Worm (Caenorhabditis elegans) whole organism, L3 larva: ENCODE measurements around the gene T05C12.9.

Experiments
- R02D3.7 ChIP-seq: fragments of 150-350 bp; optimal IDR thresholded peaks from 2 replicates; lab custom pipeline; 2014; ENCODE audit warnings: missing biosample characterization, missing genetic modification characterization
- ama-1 ChIP-seq: fragments of 150-350 bp; optimal IDR thresholded peaks from 2 replicates; lab custom pipeline; 2018
- ceh-16 ChIP-seq: sonication (generic microtip); optimal IDR thresholded peaks from 2 replicates; lab custom pipeline; 2017; ENCODE audit warnings: missing biosample characterization, missing genetic modification characterization
- ceh-28 ChIP-seq: fragments of 150-350 bp; optimal IDR thresholded peaks from 2 replicates; lab custom pipeline; 2014; ENCODE audit warnings: missing biosample characterization, missing genetic modification reagents, missing genetic modification characterization
- ceh-82 ChIP-seq: fragments of 150-350 bp; optimal IDR thresholded peaks from 2 replicates; lab custom pipeline; 2014; ENCODE audit warnings: missing biosample characterization, missing genetic modification characterization
- ceh-9 ChIP-seq: sonication (generic microtip); optimal IDR thresholded peaks from 2 replicates; lab custom pipeline; 2018; ENCODE audit warnings: missing biosample characterization, missing genetic modification characterization
- daf-12 ChIP-seq: fragments of 150-350 bp; optimal IDR thresholded peaks from 2 replicates; lab custom pipeline; 2014; ENCODE audit warnings: missing biosample characterization, missing genetic modification reagents, missing genetic modification characterization
- egl-27 ChIP-seq: sonication (generic microtip); optimal IDR thresholded peaks from 4 replicates; lab custom pipeline; 2017; ENCODE audit warnings: missing biosample characterization, missing genetic modification reagents, missing genetic modification characterization
- egl-5 ChIP-seq: fragments of 150-350 bp; optimal IDR thresholded peaks from 2 replicates; lab custom pipeline; 2017; ENCODE audit warnings: missing biosample characterization, missing genetic modification reagents, missing genetic modification characterization, inconsistent platforms
- elt-1 ChIP-seq: fragments of 150-350 bp; optimal IDR thresholded peaks from 2 replicates; lab custom pipeline; 2014; ENCODE audit warnings: missing biosample characterization, missing genetic modification characterization
- elt-2 ChIP-seq: sonication (generic microtip); optimal IDR thresholded peaks from 2 replicates; lab custom pipeline; 2016; ENCODE audit warnings: missing genetic modification reagents, mild to moderate bottlenecking, missing genetic modification characterization, missing compliant biosample characterization
- elt-3 ChIP-seq, 3 experiments: fragments of 150-350 bp in 1 of 3; sonication (generic microtip) in 2 of 3; optimal IDR thresholded peaks; 2 replicates in 2 of 3; 4 replicates in 1 of 3; lab custom pipeline; 2014 to 2017; ENCODE audit warnings: missing biosample characterization in 3 of 3, missing genetic modification characterization in 3 of 3
- eor-1 ChIP-seq, 2 experiments: fragments of 150-350 bp; optimal IDR thresholded peaks; 2 replicates each; lab custom pipeline; 2014 to 2018; ENCODE audit warnings: missing biosample characterization in 2 of 2, missing genetic modification characterization in 2 of 2
- fkh-10 ChIP-seq: sonication (generic microtip); optimal IDR thresholded peaks from 2 replicates; lab custom pipeline; 2017; ENCODE audit warnings: missing biosample characterization, missing genetic modification reagents, missing genetic modification characterization
- fos-1 ChIP-seq: fragments of 150-350 bp; optimal IDR thresholded peaks from 2 replicates; lab custom pipeline; 2014; ENCODE audit warnings: missing biosample characterization, missing genetic modification characterization
- hmg-11 ChIP-seq: sonication (generic microtip); optimal IDR thresholded peaks from 2 replicates; lab custom pipeline; 2016; ENCODE audit warnings: missing genetic modification characterization, missing compliant biosample characterization
- jun-1 ChIP-seq: fragments of 150-350 bp; optimal IDR thresholded peaks from 2 replicates; lab custom pipeline; 2014; ENCODE audit warnings: missing biosample characterization, missing genetic modification reagents, missing genetic modification characterization
- lin-15B ChIP-seq: fragments of 150-350 bp; optimal IDR thresholded peaks from 2 replicates; lab custom pipeline; 2014; ENCODE audit warnings: missing biosample characterization, missing genetic modification characterization
- lin-39 ChIP-seq: fragments of 150-350 bp; optimal IDR thresholded peaks from 2 replicates; lab custom pipeline; 2018; ENCODE audit warnings: missing biosample characterization, missing genetic modification reagents, missing genetic modification characterization
- lsy-12 ChIP-seq: sonication (generic microtip); optimal IDR thresholded peaks from 2 replicates; lab custom pipeline; 2016; ENCODE audit warnings: mild to moderate bottlenecking, missing genetic modification characterization, missing compliant biosample characterization
- mdl-1 ChIP-seq: fragments of 150-350 bp; optimal IDR thresholded peaks from 2 replicates; lab custom pipeline; 2014; ENCODE audit warnings: missing biosample characterization, missing genetic modification characterization
- mml-1 ChIP-seq: fragments of 150-350 bp; sonication (generic microtip); optimal IDR thresholded peaks from 3 replicates; lab custom pipeline; 2014; ENCODE audit warnings: missing biosample characterization, missing genetic modification characterization
- nfya-1 ChIP-seq: sonication (generic microtip); optimal IDR thresholded peaks from 2 replicates; lab custom pipeline; 2017; ENCODE audit warnings: missing genetic modification characterization, mild to moderate bottlenecking, missing compliant biosample characterization, antibody characterized with exemption, moderate library complexity; ENCODE audit not compliant: insufficient read depth
- nhr-11 ChIP-seq: fragments of 150-350 bp; optimal IDR thresholded peaks from 2 replicates; lab custom pipeline; 2014; ENCODE audit warnings: missing biosample characterization, missing genetic modification characterization
- nhr-12 ChIP-seq: fragments of 150-350 bp; optimal IDR thresholded peaks from 2 replicates; lab custom pipeline; 2014; ENCODE audit warnings: missing biosample characterization, missing genetic modification characterization
- nhr-23 ChIP-seq: fragments of 150-350 bp; optimal IDR thresholded peaks from 2 replicates; lab custom pipeline; 2014; ENCODE audit warnings: missing biosample characterization, missing genetic modification reagents, missing genetic modification characterization
- nhr-237 ChIP-seq: fragments of 150-350 bp; optimal IDR thresholded peaks from 2 replicates; lab custom pipeline; 2014; ENCODE audit warnings: missing biosample characterization, missing genetic modification characterization
- nhr-25 ChIP-seq: sonication (generic microtip); optimal IDR thresholded peaks from 2 replicates; lab custom pipeline; 2017; ENCODE audit warnings: missing biosample characterization, missing genetic modification characterization
- nhr-28 ChIP-seq: fragments of 150-350 bp; optimal IDR thresholded peaks from 2 replicates; lab custom pipeline; 2014; ENCODE audit warnings: missing biosample characterization, missing genetic modification characterization
- nhr-43 ChIP-seq: sonication (generic microtip); optimal IDR thresholded peaks from 2 replicates; lab custom pipeline; 2016; ENCODE audit warnings: mild to moderate bottlenecking, missing genetic modification characterization, missing compliant biosample characterization; ENCODE audit not compliant: poor library complexity, severe bottlenecking
- nhr-67 ChIP-seq: fragments of 150-350 bp; optimal IDR thresholded peaks from 2 replicates; lab custom pipeline; 2014; ENCODE audit warnings: missing biosample characterization, missing genetic modification characterization
- nhr-76 ChIP-seq: fragments of 150-350 bp; sonication (generic microtip); optimal IDR thresholded peaks from 5 replicates; lab custom pipeline; 2014; ENCODE audit warnings: missing biosample characterization, missing genetic modification characterization
- nhr-77 ChIP-seq: fragments of 150-350 bp; optimal IDR thresholded peaks from 2 replicates; lab custom pipeline; 2014; ENCODE audit warnings: missing biosample characterization, missing genetic modification characterization
- pha-4 ChIP-seq: fragments of 150-350 bp; optimal IDR thresholded peaks from 2 replicates; lab custom pipeline; 2014; ENCODE audit warnings: missing biosample characterization, missing genetic modification reagents, missing genetic modification characterization
- pqm-1 ChIP-seq: fragments of 150-350 bp; optimal IDR thresholded peaks from 2 replicates; lab custom pipeline; 2017; ENCODE audit warnings: missing biosample characterization, missing genetic modification characterization, inconsistent platforms
- sea-2 ChIP-seq: fragments of 150-350 bp; sonication (generic microtip); optimal IDR thresholded peaks from 4 replicates; lab custom pipeline; 2014; ENCODE audit warnings: missing biosample characterization, missing genetic modification reagents, missing genetic modification characterization
- skn-1 ChIP-seq: fragments of 150-350 bp; optimal IDR thresholded peaks from 2 replicates; lab custom pipeline; 2014; ENCODE audit warnings: missing biosample characterization, missing genetic modification characterization
- snpc-4 ChIP-seq: fragments of 150-350 bp; optimal IDR thresholded peaks from 2 replicates; lab custom pipeline; 2014; ENCODE audit warnings: missing biosample characterization, missing genetic modification characterization
- tbx-2 ChIP-seq: sonication (generic microtip); optimal IDR thresholded peaks from 2 replicates; lab custom pipeline; 2016; ENCODE audit warnings: mild to moderate bottlenecking, missing genetic modification characterization, missing compliant biosample characterization
- unc-39 ChIP-seq: sonication (generic microtip); optimal IDR thresholded peaks from 4 replicates; lab custom pipeline; 2017; ENCODE audit warnings: missing biosample characterization, missing genetic modification characterization
- unc-62 ChIP-seq: fragments of 150-350 bp; sonication (generic microtip); optimal IDR thresholded peaks from 4 replicates; lab custom pipeline; 2014; ENCODE audit warnings: missing biosample characterization, missing genetic modification reagents, missing genetic modification characterization
- zag-1 ChIP-seq: fragments of 150-350 bp; optimal IDR thresholded peaks from 2 replicates; lab custom pipeline; 2014; ENCODE audit warnings: missing biosample characterization, missing genetic modification characterization
- ztf-4 ChIP-seq: fragments of 150-350 bp; optimal IDR thresholded peaks from 2 replicates; lab custom pipeline; 2014; ENCODE audit warnings: missing biosample characterization, missing genetic modification characterization

The T05C12.9 gene

DNA sequence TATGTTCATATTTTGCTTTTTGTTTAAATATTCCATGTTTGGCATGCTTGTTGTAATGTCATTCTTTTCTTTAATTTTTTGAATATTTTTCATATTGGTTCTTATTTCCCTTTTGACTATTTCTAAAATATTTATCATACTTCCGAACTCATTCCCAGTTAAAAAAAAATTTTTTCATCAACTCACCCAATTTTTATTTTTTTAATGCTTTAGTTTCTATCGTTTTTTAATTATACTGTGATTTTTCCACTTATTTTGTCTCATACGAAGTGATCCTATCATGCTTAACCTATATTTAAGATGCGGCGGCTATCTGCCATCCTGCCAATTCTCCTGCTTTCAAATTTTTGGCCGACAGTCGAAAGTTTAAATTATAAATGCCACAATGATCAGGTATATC, 5.5 kb upstream of the T05C12.9 start, which contains the start of gene qua-1:
Gene qua-1 (plus strand): TSS at position 301 of the 400 bp plus-strand sequence.
- no peak for TF ChIP-seq elt-1 (tag; lab: Kevin White, UChicago)
- TF ChIP-seq lin-39 (tag; lab: Kevin White, UChicago): no peak
- no peak for TF ChIP-seq ceh-28 (tag; lab: Kevin White, UChicago)
- TF ChIP-seq nhr-237 (tag; lab: Kevin White, UChicago): no peak
- TF ChIP-seq pha-4 (tag; lab: Kevin White, UChicago): no peak
- TF ChIP-seq skn-1 (tag; lab: Kevin White, UChicago): no peak
- no peak for TF ChIP-seq daf-12 (tag; lab: Kevin White, UChicago)

ce11 chrII:8193922-8194321, 896 bp upstream of the T05C12.9 start:
- no peak for TF ChIP-seq mml-1 (tag; lab: Kevin White, UChicago)
- TF ChIP-seq eor-1 (tag; optimal IDR thresholded peaks at IDR 0.05; lab: Kevin White, UChicago): no peak

DNA sequence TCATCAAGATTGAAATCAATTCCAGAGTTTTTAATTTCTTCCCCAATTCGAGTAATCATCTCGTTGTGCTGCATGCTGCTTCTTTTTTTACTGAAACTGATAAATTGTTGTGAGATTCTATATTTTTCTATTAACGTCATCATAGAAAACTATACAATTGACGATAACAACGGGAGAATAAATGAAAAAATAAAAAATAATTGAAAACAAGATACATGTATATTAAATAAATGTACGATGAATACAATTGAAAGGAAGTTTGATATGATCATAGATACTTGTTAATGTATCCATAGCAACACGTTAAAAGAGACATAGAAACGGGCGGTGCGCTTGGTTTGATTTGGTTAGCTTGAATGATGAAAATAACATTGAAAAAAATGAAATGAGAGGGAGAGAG, 2.6 kb downstream of the T05C12.9 start, which contains the start of gene T05C12.8:
Gene T05C12.8 (minus strand): TSS at position 101 of the 400 bp plus-strand sequence.
- TF ChIP-seq nhr-28 (tag; lab: Kevin White, UChicago) (no peak), mdl-1 (tag; lab: Kevin White, UChicago) (no peak)

- TF ChIP-seq nhr-25 (tag; lab: Kevin White, UChicago) (peak; percentile 24), nhr-43 (tag; lab: Kevin White, UChicago) (no peak), ceh-16 (tag; lab: Kevin White, UChicago) (no peak), fos-1 (tag; lab: Kevin White, UChicago) (no peak)
Observed at ce11 chrII:8187516-8187915, 5.5 kb downstream of the T05C12.9 start.

ce11 chrII:8185016-8185493, 8.0 kb downstream of the T05C12.9 start, which contains the start of the genes mig-5 and cct-1:
Gene mig-5, minus strand, starts transcription at chrII:8185023.
Gene cct-1, plus strand, starts transcription at chrII:8185443.
- TF ChIP-seq mdl-1 (tag; lab: Kevin White, UChicago) (peak; percentile 62), elt-2 (tag; lab: Kevin White, UChicago) (peak; percentile 80), fkh-10 (GFP tag; lab: Kevin White, UChicago) (peak; percentile 91), nhr-25 (tag; lab: Kevin White, UChicago) (peak; percentile 94), zag-1 (tag; lab: Kevin White, UChicago) (peak; percentile 81), nhr-11 (tag; lab: Kevin White, UChicago) (peak; percentile 92), daf-12 (tag; lab: Kevin White, UChicago) (peak; percentile 30), pqm-1 (tag; lab: Kevin White, UChicago) (peak; percentile 92), ztf-4 (tag; lab: Kevin White, UChicago) (no peak), elt-3 (tag; optimal IDR thresholded peaks at IDR 0.05; lab: Kevin White, UChicago) (peak in 2 of 3 experiments; percentile 20 to 79), tbx-2 (tag; lab: Kevin White, UChicago) (peak; percentile 91), ceh-16 (tag; lab: Kevin White, UChicago) (peak; percentile 48), unc-62 (GFP tag; lab: Kevin White, UChicago) (peak; percentile 86), nhr-67 (no peak), snpc-4 (tag; lab: Kevin White, UChicago) (peak; percentile 86), lin-15B (tag; lab: Kevin White, UChicago) (peak; percentile 99), eor-1 (tag; optimal IDR thresholded peaks at IDR 0.05; lab: Kevin White, UChicago) (no peak), unc-39 (tag; lab: Kevin White, UChicago) (no peak), R02D3.7 (tag; lab: Kevin White, UChicago) (peak; percentile 95), elt-1 (tag; lab: Kevin White, UChicago) (peak; percentile 86), jun-1 (peak; percentile 95), egl-27 (peak; percentile 29), nhr-77 (tag; lab: Kevin White, UChicago) (peak; percentile 93), ceh-9 (tag; lab: Kevin White, UChicago) (no peak), nhr-237 (tag; lab: Kevin White, UChicago) (no peak), mml-1 (tag; lab: Kevin White, UChicago) (no peak), fos-1 (tag; lab: Kevin White, UChicago) (peak; percentile 20), lsy-12 (tag; lab: Kevin White, UChicago) (peak; percentile 96), nhr-23 (peak; percentile 99), ceh-28 (tag; lab: Kevin White, UChicago) (peak; percentile 94), sea-2 (GFP tag; lab: Kevin White, UChicago) (no peak), egl-5 (peak; percentile 98), nhr-76 (peak; percentile 35), pha-4 (tag; lab: Kevin White, UChicago) (peak; percentile 99), skn-1 (tag; lab: Kevin White, UChicago) (peak; percentile 96), nhr-12 (tag; lab: Kevin White, UChicago) (no peak), nfya-1 (tag; lab: Kevin White, UChicago) (peak; percentile 99), hmg-11 (tag; lab: Kevin White, UChicago) (peak; percentile 96), ama-1 (peak; percentile 77), ceh-82 (tag; lab: Kevin White, UChicago) (peak; percentile 96), nhr-43 (tag; lab: Kevin White, UChicago) (peak; percentile 98)
